Worm (Caenorhabditis elegans) whole organism, L1 larva: ENCODE measurements around the gene rsu-1.

Experiments used
- C04F5.9 ChIP-seq: sonication (generic microtip); optimal IDR thresholded peaks from 2 replicates; lab custom pipeline; 2016; ENCODE audit warnings: missing genetic modification characterization, missing compliant biosample characterization
- aha-1 ChIP-seq: fragments of 150-350 bp; optimal IDR thresholded peaks from 2 replicates; lab custom pipeline; 2014; ENCODE audit warnings: missing biosample characterization, missing genetic modification characterization
- ama-1 ChIP-seq: fragments of 150-350 bp; optimal IDR thresholded peaks from 2 replicates; lab custom pipeline; 2014
- ceh-63 ChIP-seq: fragments of 200-800 bp; sonication (Bioruptor generic); optimal IDR thresholded peaks from 2 replicates; lab custom pipeline; 2018; ENCODE audit warnings: mild to moderate bottlenecking, missing genetic modification characterization, missing compliant biosample characterization
- ceh-8 ChIP-seq: fragments of 200-800 bp; sonication (Bioruptor generic); optimal IDR thresholded peaks from 2 replicates; lab custom pipeline; 2018; ENCODE audit warnings: mild to moderate bottlenecking, missing genetic modification characterization, moderate library complexity, missing compliant biosample characterization
- ceh-82 ChIP-seq, 3 experiments: fragments of 150-350 bp in 1 of 3; sonication (generic microtip) in 2 of 3; optimal IDR thresholded peaks; 2 replicates each; lab custom pipeline; 2014 to 2017; ENCODE audit warnings: missing biosample characterization in 3 of 3, missing genetic modification characterization in 3 of 3
- ces-1 ChIP-seq: fragments of 150-350 bp; optimal IDR thresholded peaks from 2 replicates; lab custom pipeline; 2014; ENCODE audit warnings: missing biosample characterization, missing genetic modification reagents, missing genetic modification characterization
- efl-1 ChIP-seq, 4 experiments: fragments of 150-350 bp; optimal IDR thresholded peaks in 3 of 4; peaks in 1 of 4; 1 replicate in 1 of 4; 2 replicates in 3 of 4; lab custom pipeline; 2014; ENCODE audit warnings: missing biosample characterization in 2 of 4, missing genetic modification characterization in 2 of 4, missing genetic modification reagents in 2 of 4
- efl-3 ChIP-seq: fragments of 200-800 bp; sonication (Bioruptor generic); optimal IDR thresholded peaks from 2 replicates; lab custom pipeline; 2018; ENCODE audit warnings: mild to moderate bottlenecking, missing genetic modification characterization, missing compliant biosample characterization
- egl-13 ChIP-seq: sonication (generic microtip); optimal IDR thresholded peaks from 2 replicates; lab custom pipeline; 2016; ENCODE audit warnings: missing genotype, missing genetic modification reagents, missing genetic modification characterization, missing compliant biosample characterization
- egl-27 ChIP-seq, 2 experiments: fragments of 150-350 bp in 1 of 2; sonication (generic microtip); optimal IDR thresholded peaks; 3 replicates each; lab custom pipeline; 2017 to 2018; ENCODE audit warnings: missing biosample characterization in 2 of 2, missing genetic modification characterization in 2 of 2, missing genetic modification reagents in 2 of 2
- ets-5 ChIP-seq: fragments of 200-800 bp; sonication (Bioruptor generic); IDR thresholded peaks from 2 replicates; pipeline ENCODE4 v1.3.6; 2022; ENCODE audit warnings: missing genetic modification characterization, missing compliant biosample characterization
- fkh-10 ChIP-seq: sonication (generic microtip); optimal IDR thresholded peaks from 2 replicates; lab custom pipeline; 2017; ENCODE audit warnings: missing biosample characterization, missing genetic modification reagents, missing genetic modification characterization
- fkh-4 ChIP-seq: sonication (generic microtip); optimal IDR thresholded peaks from 2 replicates; lab custom pipeline; 2016; ENCODE audit warnings: missing compliant biosample characterization, missing genetic modification characterization, borderline replicate concordance
- hlh-4 ChIP-seq: sonication (generic microtip); optimal IDR thresholded peaks from 2 replicates; lab custom pipeline; 2016; ENCODE audit warnings: mild to moderate bottlenecking, missing genetic modification characterization, missing compliant biosample characterization
- hpl-2 ChIP-seq: fragments of 150-350 bp; optimal IDR thresholded peaks from 2 replicates; lab custom pipeline; 2014; ENCODE audit warnings: missing biosample characterization, missing genetic modification reagents, missing genetic modification characterization
- irx-1 ChIP-seq: sonication (generic microtip); optimal IDR thresholded peaks from 2 replicates; lab custom pipeline; 2016; ENCODE audit warnings: missing genetic modification characterization, missing compliant biosample characterization
- isw-1 ChIP-seq: fragments of 200-800 bp; sonication (Bioruptor generic); IDR thresholded peaks from 2 replicates; pipeline ENCODE4 v1.3.6; 2022; ENCODE audit warnings: missing genetic modification characterization, missing compliant biosample characterization
- lin-13 ChIP-seq: fragments of 150-350 bp; optimal IDR thresholded peaks from 2 replicates; lab custom pipeline; 2014; ENCODE audit warnings: missing biosample characterization, missing genetic modification reagents, missing genetic modification characterization
- lin-14 ChIP-seq: fragments of 200-800 bp; sonication (Bioruptor generic); optimal IDR thresholded peaks from 2 replicates; lab custom pipeline; 2018; ENCODE audit warnings: mild to moderate bottlenecking, missing genetic modification characterization, moderate library complexity, missing compliant biosample characterization
- lin-35 ChIP-seq, 2 experiments: fragments of 150-350 bp; optimal IDR thresholded peaks; 2 replicates each; lab custom pipeline; 2014; ENCODE audit warnings: missing biosample characterization in 2 of 2, missing genetic modification characterization in 2 of 2, missing genetic modification reagents in 2 of 2
- mab-9 ChIP-seq: fragments of 200-800 bp; sonication (Bioruptor generic); IDR thresholded peaks from 2 replicates; pipeline ENCODE4 v1.3.6; 2022; ENCODE audit warnings: missing genetic modification reagents, missing genetic modification characterization, missing compliant biosample characterization
- mep-1 ChIP-seq: fragments of 150-350 bp; optimal IDR thresholded peaks from 2 replicates; lab custom pipeline; 2014; ENCODE audit warnings: missing biosample characterization, missing genetic modification characterization
- nhr-11 ChIP-seq: fragments of 150-350 bp; optimal IDR thresholded peaks from 2 replicates; lab custom pipeline; 2014; ENCODE audit warnings: missing biosample characterization, missing genetic modification characterization
- nhr-19 ChIP-seq: fragments of 200-800 bp; sonication (Bioruptor generic); conservative IDR thresholded peaks from 2 replicates; pipeline ENCODE4 v1.3.6; 2022; ENCODE audit warnings: missing genetic modification characterization, missing compliant biosample characterization
- nhr-20 ChIP-seq: sonication (generic microtip); optimal IDR thresholded peaks from 2 replicates; lab custom pipeline; 2016; ENCODE audit warnings: mild to moderate bottlenecking, missing genetic modification characterization, missing compliant biosample characterization
- nhr-237 ChIP-seq: fragments of 150-350 bp; optimal IDR thresholded peaks from 2 replicates; lab custom pipeline; 2014; ENCODE audit warnings: missing biosample characterization, missing genetic modification characterization
- nhr-47 ChIP-seq: sonication (generic microtip); optimal IDR thresholded peaks from 2 replicates; lab custom pipeline; 2016; ENCODE audit warnings: mild to moderate bottlenecking, missing genetic modification characterization, moderate library complexity, missing compliant biosample characterization
- nhr-77 ChIP-seq: fragments of 150-350 bp; optimal IDR thresholded peaks from 2 replicates; lab custom pipeline; 2014; ENCODE audit warnings: missing biosample characterization, missing genetic modification characterization
- nhr-84 ChIP-seq: sonication (generic microtip); optimal IDR thresholded peaks from 2 replicates; lab custom pipeline; 2017; ENCODE audit warnings: missing biosample characterization, missing genetic modification characterization
- nhr-85 ChIP-seq: sonication (generic microtip); peaks from one replicate; lab custom pipeline; 2016; ENCODE audit warnings: missing genetic modification characterization, inconsistent platforms, missing compliant biosample characterization
- nhr-90 ChIP-seq: sonication (generic microtip); optimal IDR thresholded peaks from 2 replicates; lab custom pipeline; 2016; ENCODE audit warnings: mild to moderate bottlenecking, missing genetic modification characterization, missing compliant biosample characterization; ENCODE audit not compliant: poor library complexity
- pqm-1 ChIP-seq: sonication (generic microtip); optimal IDR thresholded peaks from 3 replicates; lab custom pipeline; 2017; ENCODE audit warnings: missing biosample characterization, missing genetic modification characterization
- skn-1 ChIP-seq: fragments of 150-350 bp; optimal IDR thresholded peaks from 2 replicates; lab custom pipeline; 2014; ENCODE audit warnings: missing biosample characterization, missing genetic modification characterization
- snu-23 ChIP-seq: sonication (generic microtip); optimal IDR thresholded peaks from 2 replicates; lab custom pipeline; 2016; ENCODE audit warnings: missing genetic modification characterization, missing compliant biosample characterization
- sptf-1 ChIP-seq: fragments of 150-350 bp; optimal IDR thresholded peaks from 2 replicates; lab custom pipeline; 2014; ENCODE audit warnings: missing biosample characterization, missing genetic modification characterization
- tbx-2 ChIP-seq: sonication (generic microtip); optimal IDR thresholded peaks from 2 replicates; lab custom pipeline; 2016; ENCODE audit warnings: missing genetic modification characterization, missing compliant biosample characterization
- tlp-1 ChIP-seq: fragments of 150-350 bp; optimal IDR thresholded peaks from 2 replicates; lab custom pipeline; 2014; ENCODE audit warnings: missing biosample characterization, missing genetic modification characterization
- unc-62 ChIP-seq: fragments of 150-350 bp; optimal IDR thresholded peaks from 2 replicates; lab custom pipeline; 2014; ENCODE audit warnings: missing biosample characterization, missing genetic modification reagents, missing genetic modification characterization
- unc-86 ChIP-seq: sonication (generic microtip); optimal IDR thresholded peaks from 2 replicates; lab custom pipeline; 2016; ENCODE audit warnings: missing genetic modification characterization, missing compliant biosample characterization
- unc-98 ChIP-seq: fragments of 200-800 bp; sonication (Bioruptor generic); IDR thresholded peaks from 2 replicates; pipeline ENCODE4 v1.3.6; 2022; ENCODE audit warnings: missing genetic modification characterization, missing compliant biosample characterization
- vab-15 ChIP-seq: sonication (generic microtip); optimal IDR thresholded peaks from 2 replicates; lab custom pipeline; 2017; ENCODE audit warnings: missing genotype, mild to moderate bottlenecking, missing genetic modification characterization, missing compliant biosample characterization
- zag-1 ChIP-seq: fragments of 150-350 bp; optimal IDR thresholded peaks from 2 replicates; lab custom pipeline; 2014; ENCODE audit warnings: missing biosample characterization, missing genetic modification characterization
- ztf-11 ChIP-seq, 2 experiments: sonication (generic microtip); optimal IDR thresholded peaks; 2 replicates each; lab custom pipeline; 2016 to 2017; ENCODE audit warnings: missing genetic modification characterization in 2 of 2, missing biosample characterization in 1 of 2, missing compliant biosample characterization in 1 of 2
- ztf-4 ChIP-seq: fragments of 150-350 bp; optimal IDR thresholded peaks from 2 replicates; lab custom pipeline; 2014; ENCODE audit warnings: missing biosample characterization, missing genetic modification characterization

Gene rsu-1

DNA sequence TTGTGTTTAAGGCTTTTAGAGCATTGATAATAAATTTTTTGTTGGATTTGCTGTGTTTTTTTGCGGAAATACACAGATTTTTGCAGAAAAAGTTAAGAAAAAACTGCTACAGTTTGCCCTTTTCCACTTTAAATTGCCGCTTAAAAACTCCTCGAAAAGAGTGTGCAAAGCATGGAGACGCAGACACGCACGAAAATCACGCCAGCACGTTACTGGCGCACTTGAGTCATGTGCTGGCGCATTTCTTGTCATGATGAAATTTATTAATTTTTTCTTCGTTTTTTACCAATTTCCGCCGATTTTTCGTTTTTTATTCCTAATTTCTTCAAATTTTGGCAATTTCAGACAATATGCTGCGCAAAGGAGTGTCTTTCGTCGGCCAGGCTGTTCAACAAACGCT is 11.7 kb upstream of the rsu-1 start, which contains the start of gene C34C12.8 (continued):
- TF ChIP-seq fkh-10 (GFP tag; lab: Kevin White, UChicago) (peak; percentile 86), ets-5 (GFP tag; lab: Robert Waterston, UW) (no peak), nhr-47 (tag; lab: Kevin White, UChicago) (peak; percentile 98), nhr-19 (GFP tag; lab: Robert Waterston, UW) (peak; percentile 97), isw-1 (GFP tag; lab: Robert Waterston, UW) (peak; percentile 97), ceh-8 (peak; percentile 92), sptf-1 (tag; lab: Kevin White, UChicago) (no peak), nhr-11 (peak; percentile 92), aha-1 (tag; lab: Kevin White, UChicago) (peak; percentile 73), C04F5.9 (tag; lab: Kevin White, UChicago) (peak; percentile 91), ceh-82 (tag; optimal IDR thresholded peaks at IDR 0.05; lab: Kevin White, UChicago) (peak; percentile 95 to 98 (median 97)), irx-1 (peak; percentile 96), tlp-1 (tag; lab: Kevin White, UChicago) (no peak), egl-27 (tag; optimal IDR thresholded peaks at IDR 0.05; lab: Kevin White, UChicago) (peak in 1 of 2 experiments; percentile 79), nhr-85 (tag; lab: Kevin White, UChicago) (peak; percentile 98), lin-14 (GFP tag; lab: Kevin White, UChicago) (peak; percentile 92), fkh-4 (tag; lab: Kevin White, UChicago) (peak; percentile 78), pqm-1 (tag; lab: Kevin White, UChicago) (no peak), unc-86 (peak; percentile 97), egl-13 (tag; lab: Kevin White, UChicago) (peak; percentile 93), mab-9 (GFP tag; lab: Robert Waterston, UW) (peak; percentile 95), hlh-4 (tag; lab: Kevin White, UChicago) (no peak), nhr-84 (tag; lab: Kevin White, UChicago) (no peak), vab-15 (no peak), efl-3 (GFP tag; lab: Kevin White, UChicago) (peak; percentile 57), efl-1 (optimal IDR thresholded peaks at IDR 0.05; lab: Kevin White, UChicago) (peak; percentile 93 to 99), efl-1 (GFP tag; optimal IDR thresholded peaks at IDR 0.05 in 1 of 2; lab: Kevin White, UChicago) (peak; percentile 96 to 100), ztf-11 (tag; optimal IDR thresholded peaks at IDR 0.05; lab: Kevin White, UChicago) (peak in 1 of 2 experiments; percentile 85), unc-62 (GFP tag; lab: Kevin White, UChicago) (peak; percentile 71), nhr-237 (tag; lab: Kevin White, UChicago) (peak; percentile 60), nhr-20 (tag; lab: Kevin White, UChicago) (peak; percentile 97), ztf-4 (tag; lab: Kevin White, UChicago) (peak; percentile 90)

DNA sequence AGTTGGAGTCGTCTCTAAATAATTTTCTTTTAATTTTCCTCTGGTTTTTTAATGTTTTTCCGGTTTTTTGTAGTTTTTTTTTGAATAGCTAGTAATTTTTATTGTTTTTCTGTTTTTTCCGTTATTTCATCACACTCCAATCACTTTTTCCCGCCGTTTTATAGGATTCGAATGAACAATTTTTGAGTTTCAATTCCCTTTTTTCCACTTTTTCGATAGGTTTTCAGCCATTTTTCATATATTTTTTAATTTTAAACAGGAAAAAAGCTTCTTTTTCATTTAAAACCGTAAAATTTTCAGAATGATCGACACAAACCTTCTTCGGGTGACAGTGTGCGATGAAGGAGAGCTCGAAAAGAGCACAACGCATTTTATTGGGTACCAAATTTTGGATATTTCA is 10.4 kb upstream of the rsu-1 start, which contains the start of gene pph-6:
Gene pph-6 (plus strand): TSS at position 301 of the 400 bp plus-strand sequence.
- TF ChIP-seq efl-1 (optimal IDR thresholded peaks at IDR 0.05; lab: Kevin White, UChicago), result no peak
- TF ChIP-seq efl-1 (GFP tag; optimal IDR thresholded peaks at IDR 0.05 in 1 of 2; lab: Kevin White, UChicago), result peak in 1 of 2 experiments; percentile 82
- TF ChIP-seq ceh-8, result no peak

DNA sequence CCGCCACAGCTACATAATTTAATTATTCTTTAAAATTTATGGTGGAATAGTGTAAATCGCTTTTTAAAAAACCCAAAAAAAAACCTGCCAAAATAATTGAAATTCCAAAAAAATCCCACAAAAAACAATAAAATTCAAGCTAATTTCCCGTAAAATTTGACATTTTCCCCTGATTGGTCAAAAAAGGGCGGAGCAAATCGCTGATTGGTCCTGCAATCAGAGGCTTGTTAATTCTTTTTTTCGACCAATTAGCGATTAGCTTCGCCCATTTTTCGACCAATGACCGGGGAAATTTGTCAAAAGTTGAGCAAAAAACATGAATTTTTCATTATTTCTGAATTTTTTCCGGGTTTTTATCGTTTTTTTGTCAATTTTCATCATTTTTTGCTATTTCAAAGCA is 4.8 kb upstream of the rsu-1 start:
- TF ChIP-seq ces-1 (no peak), ama-1 (no peak), ceh-63 (GFP tag; lab: Kevin White, UChicago) (no peak), ztf-11 (tag; optimal IDR thresholded peaks at IDR 0.05; lab: Kevin White, UChicago) (no peak), lin-13 (no peak), nhr-90 (tag; lab: Kevin White, UChicago) (no peak), nhr-77 (tag; lab: Kevin White, UChicago) (no peak), tbx-2 (tag; lab: Kevin White, UChicago) (no peak), skn-1 (tag; lab: Kevin White, UChicago) (no peak), unc-98 (no peak), hpl-2 (GFP tag; lab: Kevin White, UChicago) (no peak), nhr-19 (GFP tag; lab: Robert Waterston, UW) (no peak), lin-35 (GFP tag; optimal IDR thresholded peaks at IDR 0.05; lab: Kevin White, UChicago) (no peak), ceh-8 (no peak), nhr-84 (tag; lab: Kevin White, UChicago) (no peak), snu-23 (GFP tag; lab: Kevin White, UChicago) (no peak), mab-9 (GFP tag; lab: Robert Waterston, UW) (no peak), mep-1 (tag; lab: Kevin White, UChicago) (no peak), zag-1 (tag; lab: Kevin White, UChicago) (no peak), nhr-20 (tag; lab: Kevin White, UChicago) (no peak)
